Worm (Caenorhabditis elegans): ENCODE data around the gene ifp-1.

DNA sequence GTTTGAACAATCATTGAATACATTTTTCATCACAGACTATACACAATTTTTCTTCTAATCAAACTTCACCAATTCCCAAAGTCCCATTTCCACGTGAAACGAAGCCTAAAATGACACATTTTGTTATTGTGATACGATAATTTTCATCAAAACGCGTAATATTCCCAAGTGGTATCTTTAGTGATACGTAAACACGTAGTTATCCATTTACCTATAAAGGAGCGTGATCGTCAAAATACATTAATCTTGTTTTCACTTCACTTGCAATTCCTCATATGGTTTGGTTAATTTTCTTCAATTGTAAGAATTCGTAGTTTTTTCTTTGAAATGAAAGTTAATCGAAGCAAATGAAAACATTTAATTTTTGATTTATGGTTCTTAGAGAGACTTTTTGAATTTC is 50.4 kb downstream of the ifp-1 start:
- TF ChIP-seq pha-4 (tag; optimal IDR thresholded peaks at IDR 0.05) (no peak), unc-86 (tag; optimal IDR thresholded peaks at IDR 0.05) (no peak), fkh-10 (GFP tag; optimal IDR thresholded peaks at IDR 0.05) (no peak), unc-42 (tag; optimal IDR thresholded peaks at IDR 0.05) (no peak), ceh-22 (tag; optimal IDR thresholded peaks at IDR 0.05) (no peak), rnt-1 (tag; optimal IDR thresholded peaks at IDR 0.05) (no peak), ahr-1 (tag; optimal IDR thresholded peaks at IDR 0.05) (no peak), pax-1 (tag; optimal IDR thresholded peaks at IDR 0.05) (no peak), zip-5 (tag; optimal IDR thresholded peaks at IDR 0.05) (no peak), ceh-19 (GFP tag; optimal IDR thresholded peaks at IDR 0.05) (no peak), syd-9 (tag; optimal IDR thresholded peaks at IDR 0.05) (no peak), gmeb-2 (tag; optimal IDR thresholded peaks at IDR 0.05) (no peak)

All from whole organism, late embryonic.